Worm (Caenorhabditis elegans) whole organism, L4/young adult: Measurements from ENCODE around the gene F58B3.6.

Experiments
- W03F9.2 ChIP-seq: fragments of 150-350 bp; optimal IDR thresholded peaks from 2 replicates; lab custom pipeline; 2014; ENCODE audit warnings: missing biosample characterization, missing genetic modification characterization
- him-1 ChIP-seq: sonication (generic microtip); optimal IDR thresholded peaks from 2 replicates; lab custom pipeline; 2016; ENCODE audit warnings: missing genotype, missing genetic modification reagents, missing genetic modification characterization, missing compliant biosample characterization

- TF ChIP-seq him-1 (tag; lab: Kevin White, UChicago) = no peak
- no peak for TF ChIP-seq W03F9.2 (tag; lab: Kevin White, UChicago)
Measured at ce11 chrIV:11631750-11632149, 4.7 kb upstream of the F58B3.6 start, which contains the start of gene F58B3.4.
